Fruit fly (Drosophila melanogaster) whole organism, embryonic: ENCODE measurements around the gene CG42784.

Experiments
- Atf3 ChIP-seq: fragments of 200-800 bp; sonication (Bioruptor generic); optimal IDR thresholded peaks from 3 replicates; lab custom pipeline; 2016; ENCODE audit warnings: missing biosample characterization, missing genetic modification characterization
- Atf6 ChIP-seq: fragments of 200-800 bp; sonication (Bioruptor generic); IDR thresholded peaks from 2 replicates; pipeline ENCODE4 v1.3.6; 2022; ENCODE audit warnings: missing biosample characterization, missing genetic modification characterization
- B-H2 ChIP-seq: fragments of 200-800 bp; sonication (Bioruptor generic); optimal IDR thresholded peaks from 2 replicates; lab custom pipeline; 2018; ENCODE audit warnings: missing biosample characterization, mild to moderate bottlenecking, missing genetic modification characterization
- Blimp-1 ChIP-seq: fragments of 200-800 bp; sonication (Bioruptor generic); optimal IDR thresholded peaks from 3 replicates; lab custom pipeline; 2018; ENCODE audit warnings: missing biosample characterization, missing genetic modification characterization, mild to moderate bottlenecking, moderate library complexity, missing genetic modification reagents
- CG10147 ChIP-seq: fragments of 200-800 bp; sonication (Bioruptor generic); optimal IDR thresholded peaks from 2 replicates; lab custom pipeline; 2019; ENCODE audit warnings: missing biosample characterization, mild to moderate bottlenecking, missing genetic modification characterization, moderate library complexity
- CG10274 ChIP-seq: fragments of 200-800 bp; sonication (Bioruptor generic); optimal IDR thresholded peaks from 3 replicates; lab custom pipeline; 2017; ENCODE audit warnings: missing biosample characterization, mild to moderate bottlenecking, missing genetic modification characterization
- CG11504 ChIP-seq: fragments of 200-800 bp; sonication (Bioruptor generic); optimal IDR thresholded peaks from 3 replicates; lab custom pipeline; 2019; ENCODE audit warnings: missing biosample characterization, mild to moderate bottlenecking, missing genetic modification characterization, moderate library complexity
- CG12071 ChIP-seq: fragments of 200-800 bp; sonication (Bioruptor generic); optimal IDR thresholded peaks from 3 replicates; lab custom pipeline; 2018; ENCODE audit warnings: missing biosample characterization, mild to moderate bottlenecking, missing genetic modification characterization
- CG1233 ChIP-seq: fragments of 200-800 bp; sonication (Bioruptor generic); optimal IDR thresholded peaks from 4 replicates; lab custom pipeline; 2018; ENCODE audit warnings: missing biosample characterization, mild to moderate bottlenecking, missing genetic modification characterization
- CG13624 ChIP-seq: fragments of 200-800 bp; sonication (Bioruptor generic); optimal IDR thresholded peaks from 2 replicates; lab custom pipeline; 2016; ENCODE audit warnings: missing biosample characterization, missing genetic modification characterization
- CG14965 ChIP-seq: fragments of 200-800 bp; sonication (Bioruptor generic); optimal IDR thresholded peaks from 2 replicates; lab custom pipeline; 2016; ENCODE audit warnings: missing biosample characterization, missing genetic modification characterization, borderline replicate concordance
- CG15479 ChIP-seq: fragments of 200-800 bp; sonication (Bioruptor generic); optimal IDR thresholded peaks from 3 replicates; lab custom pipeline; 2019; ENCODE audit warnings: missing biosample characterization, mild to moderate bottlenecking, missing genetic modification characterization, moderate library complexity
- CG16813 ChIP-seq: fragments of 200-800 bp; sonication (Bioruptor generic); IDR thresholded peaks from 3 replicates; pipeline ENCODE4 v1.3.6; 2022; ENCODE audit warnings: missing biosample characterization, missing genetic modification characterization; ENCODE audit not compliant: partially characterized antibody
- CG17359 ChIP-seq: fragments of 200-800 bp; sonication (Bioruptor generic); optimal IDR thresholded peaks from 3 replicates; lab custom pipeline; 2018; ENCODE audit warnings: missing biosample characterization, mild to moderate bottlenecking, missing genetic modification characterization, moderate library complexity
- CG17802 ChIP-seq: fragments of 200-800 bp; sonication (Bioruptor generic); optimal IDR thresholded peaks from 2 replicates; lab custom pipeline; 2018; ENCODE audit warnings: missing biosample characterization, mild to moderate bottlenecking, missing genetic modification characterization, moderate library complexity
- CG31365 ChIP-seq: fragments of 200-800 bp; sonication (Bioruptor generic); optimal IDR thresholded peaks from 2 replicates; lab custom pipeline; 2018; ENCODE audit warnings: missing biosample characterization, mild to moderate bottlenecking, missing genetic modification characterization
- CG4360 ChIP-seq: fragments of 200-800 bp; sonication (Bioruptor generic); IDR thresholded peaks from 2 replicates; pipeline ENCODE4 v1.3.6; 2022; ENCODE audit warnings: missing biosample characterization, missing genetic modification characterization
- CG4854 ChIP-seq: fragments of 200-800 bp; sonication (Bioruptor generic); optimal IDR thresholded peaks from 2 replicates; lab custom pipeline; 2016; ENCODE audit warnings: missing biosample characterization, missing genetic modification characterization, inconsistent platforms
- CG6791 ChIP-seq: fragments of 200-800 bp; sonication (Bioruptor generic); IDR thresholded peaks from 3 replicates; pipeline ENCODE4 v1.3.6; 2022; ENCODE audit warnings: missing biosample characterization, missing genetic modification characterization; ENCODE audit not compliant: partially characterized antibody
- CG7745 ChIP-seq: fragments of 200-800 bp; sonication (Bioruptor generic); optimal IDR thresholded peaks from 2 replicates; lab custom pipeline; 2018; ENCODE audit warnings: missing biosample characterization, mild to moderate bottlenecking, missing genetic modification characterization, moderate library complexity
- Chrac-16 ChIP-seq: fragments of 200-800 bp; sonication (Bioruptor generic); optimal IDR thresholded peaks from 3 replicates; lab custom pipeline; 2016; ENCODE audit warnings: missing biosample characterization, missing genetic modification characterization
- D19A ChIP-seq: fragments of 200-800 bp; optimal IDR thresholded peaks from 3 replicates; lab custom pipeline; 2019; ENCODE audit warnings: missing biosample characterization, mild to moderate bottlenecking, missing genetic modification characterization, moderate library complexity
- Dbx ChIP-seq: fragments of 200-800 bp; sonication (Bioruptor generic); IDR thresholded peaks from 3 replicates; pipeline ENCODE4 v1.3.6; 2022; ENCODE audit warnings: missing biosample characterization, missing genetic modification characterization
- Ets97D ChIP-seq: fragments of 200-800 bp; sonication (Bioruptor generic); optimal IDR thresholded peaks from 3 replicates; lab custom pipeline; 2016; ENCODE audit warnings: missing biosample characterization, missing genetic modification characterization
- Neu2 ChIP-seq: fragments of 200-800 bp; sonication (Bioruptor generic); optimal IDR thresholded peaks from 3 replicates; lab custom pipeline; 2016; ENCODE audit warnings: missing biosample characterization, missing genetic modification characterization, borderline replicate concordance
- Nf-YA ChIP-seq: fragments of 200-800 bp; sonication (Bioruptor generic); IDR thresholded peaks from 2 replicates; pipeline ENCODE4 v1.3.6; 2022; ENCODE audit warnings: missing biosample characterization, missing genetic modification characterization
- Poxn ChIP-seq: fragments of 200-800 bp; sonication (Bioruptor generic); IDR thresholded peaks from 2 replicates; pipeline ENCODE4 v1.3.6; 2022; ENCODE audit warnings: missing biosample characterization, missing genetic modification characterization
- Sin3A ChIP-seq: fragments of >200 bp; optimal IDR thresholded peaks from 2 replicates; lab custom pipeline; 2018
- Six4 ChIP-seq: fragments of 200-800 bp; sonication (Bioruptor generic); optimal IDR thresholded peaks from 2 replicates; lab custom pipeline; 2016; ENCODE audit warnings: missing biosample characterization, missing genetic modification characterization
- Sox102F ChIP-seq: fragments of 200-800 bp; sonication (Bioruptor generic); optimal IDR thresholded peaks from 2 replicates; lab custom pipeline; 2018; ENCODE audit warnings: missing biosample characterization, mild to moderate bottlenecking, missing genetic modification characterization, moderate library complexity
- ara ChIP-seq: fragments of 200-800 bp; sonication (Bioruptor generic); IDR thresholded peaks from 2 replicates; pipeline ENCODE4 v1.3.6; 2022; ENCODE audit warnings: missing biosample characterization, missing genetic modification characterization
- ase ChIP-seq: fragments of 200-800 bp; sonication (Bioruptor generic); IDR thresholded peaks from 3 replicates; pipeline ENCODE4 v1.3.6; 2022; ENCODE audit warnings: missing biosample characterization, missing genetic modification characterization
- az2 ChIP-seq: fragments of 200-800 bp; sonication (Bioruptor generic); optimal IDR thresholded peaks from 3 replicates; lab custom pipeline; 2016; ENCODE audit warnings: missing biosample characterization, missing genetic modification characterization
- chn ChIP-seq: fragments of 200-800 bp; sonication (Bioruptor generic); optimal IDR thresholded peaks from 2 replicates; lab custom pipeline; 2016; ENCODE audit warnings: missing biosample characterization, missing genetic modification characterization
- crp ChIP-seq, 2 experiments: fragments of 200-800 bp; sonication (Bioruptor generic); optimal IDR thresholded peaks; 2 replicates in 1 of 2; 3 replicates in 1 of 2; lab custom pipeline; 2017; ENCODE audit warnings: missing biosample characterization in 2 of 2, missing genetic modification characterization in 2 of 2, mild to moderate bottlenecking in 1 of 2, moderate library complexity in 1 of 2
- dati ChIP-seq: fragments of 200-800 bp; sonication (Bioruptor generic); IDR thresholded peaks from 2 replicates; pipeline ENCODE4 v1.3.6; 2022; ENCODE audit warnings: missing biosample characterization, missing genetic modification characterization
- dimm ChIP-seq: fragments of 200-800 bp; sonication (Bioruptor generic); IDR thresholded peaks from 2 replicates; pipeline ENCODE4 v1.3.6; 2022; ENCODE audit warnings: missing biosample characterization, missing genetic modification characterization
- emc ChIP-seq: fragments of 200-800 bp; sonication (Bioruptor generic); optimal IDR thresholded peaks from 2 replicates; lab custom pipeline; 2016; ENCODE audit warnings: missing biosample characterization, missing genetic modification characterization
- eyg ChIP-seq: fragments of 200-800 bp; sonication (Bioruptor generic); optimal IDR thresholded peaks from 3 replicates; lab custom pipeline; 2016; ENCODE audit warnings: missing biosample characterization, missing genetic modification characterization
- gce ChIP-seq: fragments of 200-800 bp; sonication (Bioruptor generic); IDR thresholded peaks from 3 replicates; pipeline ENCODE4 v1.3.6; 2022; ENCODE audit warnings: missing biosample characterization, missing genetic modification characterization
- gfzf ChIP-seq: fragments of 200-800 bp; sonication (Bioruptor generic); optimal IDR thresholded peaks from 2 replicates; lab custom pipeline; 2016; ENCODE audit warnings: missing biosample characterization, mild to moderate bottlenecking, missing genetic modification characterization, moderate library complexity
- gsb-n ChIP-seq: fragments of 200-800 bp; sonication (Bioruptor generic); optimal IDR thresholded peaks from 3 replicates; lab custom pipeline; 2018; ENCODE audit warnings: missing biosample characterization, mild to moderate bottlenecking, missing genetic modification characterization
- lbe ChIP-seq: fragments of 200-800 bp; sonication (Bioruptor generic); optimal IDR thresholded peaks from 2 replicates; lab custom pipeline; 2016; ENCODE audit warnings: missing biosample characterization, mild to moderate bottlenecking, missing genetic modification characterization
- onecut ChIP-seq: fragments of 200-800 bp; sonication (Bioruptor generic); IDR thresholded peaks from 2 replicates; pipeline ENCODE4 v1.3.6; 2022; ENCODE audit warnings: missing biosample characterization, missing genetic modification characterization
- peb ChIP-seq: fragments of 200-800 bp; sonication (Bioruptor generic); IDR thresholded peaks from 2 replicates; pipeline ENCODE4 v1.3.6; 2022; ENCODE audit warnings: missing biosample characterization, missing genetic modification characterization
- ranshi ChIP-seq: fragments of 200-800 bp; sonication (Bioruptor generic); IDR thresholded peaks from 2 replicates; pipeline ENCODE4 v1.3.6; 2022; ENCODE audit warnings: missing biosample characterization, missing genetic modification characterization
- tll ChIP-seq, 2 experiments: fragments of 200-800 bp in 1 of 2; fragments of >200 bp in 1 of 2; sonication (Bioruptor generic) in 1 of 2; optimal IDR thresholded peaks; 2 replicates each; lab custom pipeline; 2017 to 2019; ENCODE audit warnings: missing biosample characterization in 2 of 2, missing genetic modification characterization in 2 of 2, mild to moderate bottlenecking in 1 of 2, moderate library complexity in 1 of 2
- wor ChIP-seq: fragments of 200-800 bp; sonication (Bioruptor generic); IDR thresholded peaks from 2 replicates; pipeline ENCODE4 v1.3.6; 2022; ENCODE audit warnings: missing biosample characterization, missing genetic modification characterization

The CG42784 gene

dm6 chr2L:13547738-13548726, 132.8 kb downstream of the CG42784 start:
- TF ChIP-seq Six4 (GFP tag; lab: Kevin White, UChicago) (peak; percentile 35), CG10147 (GFP tag; lab: Kevin White, UChicago) (peak; percentile 73), CG7745 (tag; lab: Kevin White, UChicago) (no peak), gce (GFP tag; lab: Robert Waterston, UW) (0 out of 3 replicates have a peak, but pooled peaks have one; percentile 21), Neu2 (GFP tag; lab: Kevin White, UChicago) (no peak), ara (GFP tag; lab: Robert Waterston, UW) (no peak), Sox102F (GFP tag; lab: Kevin White, UChicago) (peak; percentile 24), CG13624 (GFP tag; lab: Kevin White, UChicago) (peak; percentile 57), tll (GFP tag; optimal IDR thresholded peaks at IDR 0.05; lab: Kevin White, UChicago) (peak; percentile 45 to 48), Poxn (GFP tag; lab: Robert Waterston, UW) (no peak), CG6791 (peak; percentile 52; the same call in 2 of the 3 replicates), gfzf (no peak), peb (GFP tag; lab: Robert Waterston, UW) (no peak), lbe (no peak), crp (GFP tag; optimal IDR thresholded peaks at IDR 0.05; lab: Kevin White, UChicago) (peak in 1 of 2 experiments; percentile 56), ase (GFP tag; lab: Robert Waterston, UW) (no peak), CG1233 (GFP tag; lab: Kevin White, UChicago) (peak; percentile 52), Chrac-16 (GFP tag; lab: Kevin White, UChicago) (peak; percentile 40), dimm (no peak), CG10274 (GFP tag; lab: Kevin White, UChicago) (no peak), CG11504 (tag; lab: Kevin White, UChicago) (peak; percentile 60), CG4360 (no peak), onecut (GFP tag; lab: Robert Waterston, UW) (peak; percentile 46; the same call in 1 of the 2 replicates), dati (GFP tag; lab: Robert Waterston, UW) (no peak), az2 (GFP tag; lab: Kevin White, UChicago) (peak; percentile 33), Ets97D (GFP tag; lab: Kevin White, UChicago) (no peak), wor (GFP tag; lab: Robert Waterston, UW) (no peak), Sin3A (no peak), Atf6 (GFP tag; lab: Robert Waterston, UW) (no peak), eyg (GFP tag; lab: Kevin White, UChicago) (no peak), CG14965 (GFP tag; lab: Kevin White, UChicago) (no peak), CG12071 (GFP tag; lab: Kevin White, UChicago) (no peak), gsb-n (no peak), B-H2 (GFP tag; lab: Kevin White, UChicago) (peak; percentile 21), emc (no peak), chn (GFP tag; lab: Kevin White, UChicago) (peak; percentile 26), D19A (tag; lab: Kevin White, UChicago) (peak; percentile 28), CG4854 (no peak), CG17359 (tag; lab: Kevin White, UChicago) (no peak), ranshi (GFP tag; lab: Robert Waterston, UW) (0 out of 2 replicates have a peak, but pooled peaks have one; percentile 38), Nf-YA (GFP tag; lab: Robert Waterston, UW) (no peak), CG31365 (no peak), Blimp-1 (GFP tag; lab: Kevin White, UChicago) (no peak), CG16813 (GFP tag; lab: Robert Waterston, UW) (peak; percentile 46; the same call in 1 of the 3 replicates), Atf3 (no peak), CG17802 (tag; lab: Kevin White, UChicago) (no peak), CG15479 (GFP tag; lab: Kevin White, UChicago) (no peak), Dbx (GFP tag; lab: Robert Waterston, UW) (peak; percentile 66)
